Worm (Caenorhabditis elegans) whole organism, L3 larva: ENCODE results near the gene epg-7.

ENCODE experiments used
- aly-2 ChIP-seq: fragments of 150-350 bp; optimal IDR thresholded peaks from 2 replicates; lab custom pipeline; 2014; ENCODE audit warnings: missing biosample characterization, missing genetic modification characterization
- ceh-82 ChIP-seq: fragments of 150-350 bp; optimal IDR thresholded peaks from 2 replicates; lab custom pipeline; 2014; ENCODE audit warnings: missing biosample characterization, missing genetic modification characterization
- daf-12 ChIP-seq: fragments of 150-350 bp; optimal IDR thresholded peaks from 2 replicates; lab custom pipeline; 2014; ENCODE audit warnings: missing biosample characterization, missing genetic modification reagents, missing genetic modification characterization
- elt-2 ChIP-seq: sonication (generic microtip); optimal IDR thresholded peaks from 2 replicates; lab custom pipeline; 2016; ENCODE audit warnings: missing genetic modification reagents, mild to moderate bottlenecking, missing genetic modification characterization, missing compliant biosample characterization
- elt-3 ChIP-seq, 3 experiments: fragments of 150-350 bp in 1 of 3; sonication (generic microtip) in 2 of 3; optimal IDR thresholded peaks; 2 replicates in 2 of 3; 4 replicates in 1 of 3; lab custom pipeline; 2014 to 2017; ENCODE audit warnings: missing biosample characterization in 3 of 3, missing genetic modification characterization in 3 of 3
- fos-1 ChIP-seq: fragments of 150-350 bp; optimal IDR thresholded peaks from 2 replicates; lab custom pipeline; 2014; ENCODE audit warnings: missing biosample characterization, missing genetic modification characterization
- nhr-23 ChIP-seq: fragments of 150-350 bp; optimal IDR thresholded peaks from 2 replicates; lab custom pipeline; 2014; ENCODE audit warnings: missing biosample characterization, missing genetic modification reagents, missing genetic modification characterization
- nhr-25 ChIP-seq: sonication (generic microtip); optimal IDR thresholded peaks from 2 replicates; lab custom pipeline; 2017; ENCODE audit warnings: missing biosample characterization, missing genetic modification characterization
- nhr-77 ChIP-seq: fragments of 150-350 bp; optimal IDR thresholded peaks from 2 replicates; lab custom pipeline; 2014; ENCODE audit warnings: missing biosample characterization, missing genetic modification characterization
- pha-4 ChIP-seq: fragments of 150-350 bp; optimal IDR thresholded peaks from 2 replicates; lab custom pipeline; 2014; ENCODE audit warnings: missing biosample characterization, missing genetic modification reagents, missing genetic modification characterization
- sea-2 ChIP-seq: fragments of 150-350 bp; sonication (generic microtip); optimal IDR thresholded peaks from 4 replicates; lab custom pipeline; 2014; ENCODE audit warnings: missing biosample characterization, missing genetic modification reagents, missing genetic modification characterization
- unc-62 ChIP-seq: fragments of 150-350 bp; sonication (generic microtip); optimal IDR thresholded peaks from 4 replicates; lab custom pipeline; 2014; ENCODE audit warnings: missing biosample characterization, missing genetic modification reagents, missing genetic modification characterization
- zag-1 ChIP-seq: fragments of 150-350 bp; optimal IDR thresholded peaks from 2 replicates; lab custom pipeline; 2014; ENCODE audit warnings: missing biosample characterization, missing genetic modification characterization

- TF ChIP-seq daf-12 (tag; lab: Kevin White, UChicago) (no peak), nhr-25 (tag; lab: Kevin White, UChicago) (no peak), sea-2 (GFP tag; lab: Kevin White, UChicago) (no peak), zag-1 (tag; lab: Kevin White, UChicago) (no peak), elt-3 (tag; optimal IDR thresholded peaks at IDR 0.05; lab: Kevin White, UChicago) (no peak), nhr-77 (tag; lab: Kevin White, UChicago) (no peak), ceh-82 (no peak), nhr-23 (tag; lab: Kevin White, UChicago) (no peak), elt-2 (no peak), pha-4 (tag; lab: Kevin White, UChicago) (no peak), unc-62 (GFP tag; lab: Kevin White, UChicago) (no peak), fos-1 (no peak), aly-2 (tag; lab: Kevin White, UChicago) (no peak)
These were observed 21.3 kb upstream of the epg-7 start for ce11 chrX:7313236-7313635.
